Worm (Caenorhabditis elegans) whole organism, midembryonic: Measurements from ENCODE around the gene rpac-40.

Experiments used
- T22C8.4 ChIP-seq: fragments of 200-800 bp; sonication (Bioruptor generic); IDR thresholded peaks from 2 replicates; pipeline ENCODE4 v1.3.6; 2022; ENCODE audit warnings: missing genetic modification characterization, missing compliant biosample characterization
- cog-1 ChIP-seq: sonication (generic microtip); optimal IDR thresholded peaks from 2 replicates; lab custom pipeline; 2016; ENCODE audit warnings: missing genetic modification characterization, missing compliant biosample characterization
- flt-1 ChIP-seq: fragments of 200-800 bp; sonication (Bioruptor generic); IDR thresholded peaks from 2 replicates; pipeline ENCODE4 v1.3.6; 2022; ENCODE audit warnings: missing genetic modification characterization, missing compliant biosample characterization
- klf-2 ChIP-seq: fragments of 200-800 bp; sonication (Bioruptor generic); conservative IDR thresholded peaks from 2 replicates; pipeline ENCODE4 v1.3.6; 2022; ENCODE audit warnings: missing genetic modification reagents, missing genetic modification characterization, missing compliant biosample characterization
- med-1 ChIP-seq: sonication (generic microtip); optimal IDR thresholded peaks from 2 replicates; lab custom pipeline; 2017; ENCODE audit warnings: missing genetic modification characterization, mild to moderate bottlenecking, missing compliant biosample characterization, antibody characterized with exemption, missing genetic modification reagents; ENCODE audit not compliant: insufficient read depth
- ref-1 ChIP-seq: fragments of 200-800 bp; sonication (Bioruptor generic); conservative IDR thresholded peaks from 2 replicates; pipeline ENCODE4 v1.3.6; 2022; ENCODE audit warnings: missing genetic modification reagents, missing genetic modification characterization, missing compliant biosample characterization
- tab-1 ChIP-seq: fragments of 200-800 bp; sonication (Bioruptor generic); IDR thresholded peaks from 2 replicates; pipeline ENCODE4 v1.3.6; 2022; ENCODE audit warnings: missing genetic modification characterization, missing compliant biosample characterization
- ztf-23 ChIP-seq: fragments of 200-800 bp; sonication (Bioruptor generic); IDR thresholded peaks from 2 replicates; pipeline ENCODE4 v1.3.6; 2022; ENCODE audit warnings: missing genetic modification reagents, missing genetic modification characterization, missing compliant biosample characterization
- ztf-29 ChIP-seq: fragments of 200-800 bp; sonication (Bioruptor generic); IDR thresholded peaks from 2 replicates; pipeline ENCODE4 v1.3.6; 2022; ENCODE audit warnings: missing genetic modification reagents, missing genetic modification characterization, missing compliant biosample characterization

- TF ChIP-seq flt-1 (GFP tag; lab: Robert Waterston, UW) (no peak), cog-1 (no peak), ref-1 (GFP tag; lab: Robert Waterston, UW) (no peak), ztf-29 (GFP tag; lab: Robert Waterston, UW) (no peak), T22C8.4 (no peak), tab-1 (GFP tag; lab: Robert Waterston, UW) (no peak), ztf-23 (GFP tag; lab: Robert Waterston, UW) (no peak), klf-2 (no peak), med-1 (GFP tag; lab: Kevin White, UChicago) (no peak)
Observed at ce11 chrV:4199185-4199584, at the start of gene rpac-40.
